Worm (Caenorhabditis elegans): Measurements from ENCODE around the gene R107.5.

The R107.5 gene

DNA sequence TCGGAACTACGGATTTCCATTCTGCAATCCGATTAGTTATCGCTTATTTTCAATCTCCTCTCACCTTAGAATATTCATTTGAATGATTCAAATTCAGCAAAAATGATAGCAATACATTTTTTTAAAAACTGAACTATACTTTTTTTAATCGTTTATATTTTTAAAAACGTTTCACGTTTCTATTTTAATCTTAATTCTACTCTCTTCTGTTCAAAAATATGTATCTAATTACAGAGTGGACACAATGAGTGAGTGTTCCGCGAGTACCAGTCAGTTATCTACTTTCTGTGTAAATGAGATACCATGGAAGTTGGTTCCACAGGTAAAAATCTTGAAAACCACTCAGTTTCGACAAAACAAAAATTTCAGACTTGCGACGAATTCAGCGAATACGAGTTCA is 51.0 kb downstream of the R107.5 start, which contains the start of the genes F59B2.15 and zif-1:
Gene F59B2.15, minus strand, starts transcription at position 101 of the 400 bp plus-strand sequence.
Gene zif-1, plus strand, starts transcription at position 235 of the 400 bp plus-strand sequence.
- TF ChIP-seq egl-18 (GFP tag; IDR thresholded peaks at IDR 0.05) = no peak
- no peak for TF ChIP-seq bed-2 (GFP tag; IDR thresholded peaks at IDR 0.05)
- TF ChIP-seq sea-2 (GFP tag; IDR thresholded peaks at IDR 0.05) = no peak
- TF ChIP-seq ceh-91 (GFP tag; IDR thresholded peaks at IDR 0.05) = no peak
- no peak for TF ChIP-seq ets-4 (GFP tag; optimal IDR thresholded peaks at IDR 0.05)
- TF ChIP-seq tlf-1 (GFP tag; optimal IDR thresholded peaks at IDR 0.05) = no peak
- TF ChIP-seq nhr-80 (tag; optimal IDR thresholded peaks at IDR 0.05) = no peak
- TF ChIP-seq cebp-2 (GFP tag; IDR thresholded peaks at IDR 0.05) = no peak
- TF ChIP-seq him-1 (tag; optimal IDR thresholded peaks at IDR 0.05) = no peak
- no peak for TF ChIP-seq bed-1 (GFP tag; IDR thresholded peaks at IDR 0.05)

- TF ChIP-seq dpl-1 (GFP tag; optimal IDR thresholded peaks at IDR 0.05) (no peak), K12H6.12 (tag; optimal IDR thresholded peaks at IDR 0.05) (no peak), sdz-38 (tag; optimal IDR thresholded peaks at IDR 0.05) (no peak), mcd-1 (GFP tag; IDR thresholded peaks at IDR 0.05) (no peak), C06A6.2 (GFP tag; conservative IDR thresholded peaks at IDR 0.05) (no peak), lag-1 (GFP tag; IDR thresholded peaks at IDR 0.05) (no peak), madf-10 (tag; optimal IDR thresholded peaks at IDR 0.05) (no peak), mxl-1 (tag; optimal IDR thresholded peaks at IDR 0.05) (no peak), B0019.2 (GFP tag; conservative IDR thresholded peaks at IDR 0.05) (no peak), dpff-1 (tag; optimal IDR thresholded peaks at IDR 0.05) (no peak), unc-62 (GFP tag; optimal IDR thresholded peaks at IDR 0.05) (no peak), C17E4.6 (GFP tag; IDR thresholded peaks at IDR 0.05) (no peak), hmg-1.2 (GFP tag; IDR thresholded peaks at IDR 0.05) (no peak), dox-1 (GFP tag; IDR thresholded peaks at IDR 0.05) (no peak)
Measured at ce11 chrIII:9001899-9002298, 51.7 kb downstream of the R107.5 start, which contains the start of gene rpn-6.2. TSS of gene rpn-6.2 (minus strand) at chrIII:9001999.

Measured in whole organism, young adult.